Worm (Caenorhabditis elegans) whole organism, L3 larva: ENCODE data around the gene asp-16.
"Not testable (repeated sequence)": the region's sequence is repeated elsewhere in the genome, so short reads cannot be mapped to it uniquely, and the experiment has no call there.

Experiments used
- R02D3.7 ChIP-seq: fragments of 150-350 bp; optimal IDR thresholded peaks from 2 replicates; lab custom pipeline; 2014; ENCODE audit warnings: missing biosample characterization, missing genetic modification characterization
- ZK546.5 ChIP-seq: sonication (generic microtip); optimal IDR thresholded peaks from 2 replicates; lab custom pipeline; 2017; ENCODE audit warnings: missing biosample characterization, missing genetic modification characterization
- aly-2 ChIP-seq: fragments of 150-350 bp; optimal IDR thresholded peaks from 2 replicates; lab custom pipeline; 2014; ENCODE audit warnings: missing biosample characterization, missing genetic modification characterization
- ama-1 ChIP-seq: fragments of 150-350 bp; optimal IDR thresholded peaks from 2 replicates; lab custom pipeline; 2018
- ceh-16 ChIP-seq: sonication (generic microtip); optimal IDR thresholded peaks from 2 replicates; lab custom pipeline; 2017; ENCODE audit warnings: missing biosample characterization, missing genetic modification characterization
- ceh-28 ChIP-seq: fragments of 150-350 bp; optimal IDR thresholded peaks from 2 replicates; lab custom pipeline; 2014; ENCODE audit warnings: missing biosample characterization, missing genetic modification reagents, missing genetic modification characterization
- ceh-82 ChIP-seq: fragments of 150-350 bp; optimal IDR thresholded peaks from 2 replicates; lab custom pipeline; 2014; ENCODE audit warnings: missing biosample characterization, missing genetic modification characterization
- ceh-9 ChIP-seq: sonication (generic microtip); optimal IDR thresholded peaks from 2 replicates; lab custom pipeline; 2018; ENCODE audit warnings: missing biosample characterization, missing genetic modification characterization
- daf-12 ChIP-seq: fragments of 150-350 bp; optimal IDR thresholded peaks from 2 replicates; lab custom pipeline; 2014; ENCODE audit warnings: missing biosample characterization, missing genetic modification reagents, missing genetic modification characterization
- egl-27 ChIP-seq: sonication (generic microtip); optimal IDR thresholded peaks from 4 replicates; lab custom pipeline; 2017; ENCODE audit warnings: missing biosample characterization, missing genetic modification reagents, missing genetic modification characterization
- egl-5 ChIP-seq: fragments of 150-350 bp; optimal IDR thresholded peaks from 2 replicates; lab custom pipeline; 2017; ENCODE audit warnings: missing biosample characterization, missing genetic modification reagents, missing genetic modification characterization, inconsistent platforms
- elt-1 ChIP-seq: fragments of 150-350 bp; optimal IDR thresholded peaks from 2 replicates; lab custom pipeline; 2014; ENCODE audit warnings: missing biosample characterization, missing genetic modification characterization
- elt-3 ChIP-seq, 3 experiments: fragments of 150-350 bp in 1 of 3; sonication (generic microtip) in 2 of 3; optimal IDR thresholded peaks; 2 replicates in 2 of 3; 4 replicates in 1 of 3; lab custom pipeline; 2014 to 2017; ENCODE audit warnings: missing biosample characterization in 3 of 3, missing genetic modification characterization in 3 of 3
- fkh-10 ChIP-seq: sonication (generic microtip); optimal IDR thresholded peaks from 2 replicates; lab custom pipeline; 2017; ENCODE audit warnings: missing biosample characterization, missing genetic modification reagents, missing genetic modification characterization
- fos-1 ChIP-seq: fragments of 150-350 bp; optimal IDR thresholded peaks from 2 replicates; lab custom pipeline; 2014; ENCODE audit warnings: missing biosample characterization, missing genetic modification characterization
- jun-1 ChIP-seq: fragments of 150-350 bp; optimal IDR thresholded peaks from 2 replicates; lab custom pipeline; 2014; ENCODE audit warnings: missing biosample characterization, missing genetic modification reagents, missing genetic modification characterization
- lin-15B ChIP-seq: fragments of 150-350 bp; optimal IDR thresholded peaks from 2 replicates; lab custom pipeline; 2014; ENCODE audit warnings: missing biosample characterization, missing genetic modification characterization
- lin-39 ChIP-seq: fragments of 150-350 bp; optimal IDR thresholded peaks from 2 replicates; lab custom pipeline; 2018; ENCODE audit warnings: missing biosample characterization, missing genetic modification reagents, missing genetic modification characterization
- mdl-1 ChIP-seq: fragments of 150-350 bp; optimal IDR thresholded peaks from 2 replicates; lab custom pipeline; 2014; ENCODE audit warnings: missing biosample characterization, missing genetic modification characterization
- nhr-11 ChIP-seq: fragments of 150-350 bp; optimal IDR thresholded peaks from 2 replicates; lab custom pipeline; 2014; ENCODE audit warnings: missing biosample characterization, missing genetic modification characterization
- nhr-237 ChIP-seq: fragments of 150-350 bp; optimal IDR thresholded peaks from 2 replicates; lab custom pipeline; 2014; ENCODE audit warnings: missing biosample characterization, missing genetic modification characterization
- nhr-25 ChIP-seq: sonication (generic microtip); optimal IDR thresholded peaks from 2 replicates; lab custom pipeline; 2017; ENCODE audit warnings: missing biosample characterization, missing genetic modification characterization
- nhr-28 ChIP-seq: fragments of 150-350 bp; optimal IDR thresholded peaks from 2 replicates; lab custom pipeline; 2014; ENCODE audit warnings: missing biosample characterization, missing genetic modification characterization
- nhr-43 ChIP-seq: sonication (generic microtip); optimal IDR thresholded peaks from 2 replicates; lab custom pipeline; 2016; ENCODE audit warnings: mild to moderate bottlenecking, missing genetic modification characterization, missing compliant biosample characterization; ENCODE audit not compliant: poor library complexity, severe bottlenecking
- nhr-67 ChIP-seq: fragments of 150-350 bp; optimal IDR thresholded peaks from 2 replicates; lab custom pipeline; 2014; ENCODE audit warnings: missing biosample characterization, missing genetic modification characterization
- nhr-76 ChIP-seq: fragments of 150-350 bp; sonication (generic microtip); optimal IDR thresholded peaks from 5 replicates; lab custom pipeline; 2014; ENCODE audit warnings: missing biosample characterization, missing genetic modification characterization
- nhr-77 ChIP-seq: fragments of 150-350 bp; optimal IDR thresholded peaks from 2 replicates; lab custom pipeline; 2014; ENCODE audit warnings: missing biosample characterization, missing genetic modification characterization
- pha-4 ChIP-seq: fragments of 150-350 bp; optimal IDR thresholded peaks from 2 replicates; lab custom pipeline; 2014; ENCODE audit warnings: missing biosample characterization, missing genetic modification reagents, missing genetic modification characterization
- pqm-1 ChIP-seq: fragments of 150-350 bp; optimal IDR thresholded peaks from 2 replicates; lab custom pipeline; 2017; ENCODE audit warnings: missing biosample characterization, missing genetic modification characterization, inconsistent platforms
- skn-1 ChIP-seq: fragments of 150-350 bp; optimal IDR thresholded peaks from 2 replicates; lab custom pipeline; 2014; ENCODE audit warnings: missing biosample characterization, missing genetic modification characterization
- snpc-4 ChIP-seq: fragments of 150-350 bp; optimal IDR thresholded peaks from 2 replicates; lab custom pipeline; 2014; ENCODE audit warnings: missing biosample characterization, missing genetic modification characterization
- unc-39 ChIP-seq: sonication (generic microtip); optimal IDR thresholded peaks from 4 replicates; lab custom pipeline; 2017; ENCODE audit warnings: missing biosample characterization, missing genetic modification characterization
- unc-62 ChIP-seq: fragments of 150-350 bp; sonication (generic microtip); optimal IDR thresholded peaks from 4 replicates; lab custom pipeline; 2014; ENCODE audit warnings: missing biosample characterization, missing genetic modification reagents, missing genetic modification characterization
- zag-1 ChIP-seq: fragments of 150-350 bp; optimal IDR thresholded peaks from 2 replicates; lab custom pipeline; 2014; ENCODE audit warnings: missing biosample characterization, missing genetic modification characterization
- ztf-4 ChIP-seq: fragments of 150-350 bp; optimal IDR thresholded peaks from 2 replicates; lab custom pipeline; 2014; ENCODE audit warnings: missing biosample characterization, missing genetic modification characterization

asp-16 gene

ce11 chrV:19019239-19019638 lies 23.2 kb downstream of the asp-16 start:
- TF ChIP-seq lin-15B (tag; lab: Kevin White, UChicago) (no peak), ceh-28 (peak; percentile 85), lin-39 (tag; lab: Kevin White, UChicago) (no peak), ama-1 (lab: Kevin White, UChicago) (no peak), ZK546.5 (tag; lab: Kevin White, UChicago) (no peak), zag-1 (tag; lab: Kevin White, UChicago) (no peak), R02D3.7 (tag; lab: Kevin White, UChicago) (no peak), skn-1 (tag; lab: Kevin White, UChicago) (no peak)
- TF ChIP-seq, all 47 proteins: peak for 1

- TF ChIP-seq ceh-28, result peak; percentile 70
- TF ChIP-seq, all 47 proteins: peak for 1; not testable (repeated sequence) for 46
These were observed 27.5 kb downstream of the asp-16 start for ce11 chrV:19014940-19015339.

- not testable (repeated sequence) for TF ChIP-seq nhr-67, elt-1, ceh-82 (tag; lab: Kevin White, UChicago)
These were observed 28.1 kb downstream of the asp-16 start, which contains the start of gene Y39B6A.30 for ce11 chrV:19014273-19014672. Gene Y39B6A.30 (plus strand): TSS chrV:19014573.

- TF ChIP-seq egl-27 (tag; lab: Kevin White, UChicago) (no peak), ztf-4 (tag; lab: Kevin White, UChicago) (no peak), nhr-28 (tag; lab: Kevin White, UChicago) (no peak), ceh-28 (no peak), nhr-25 (tag; lab: Kevin White, UChicago) (no peak), daf-12 (tag; lab: Kevin White, UChicago) (no peak), nhr-43 (tag; lab: Kevin White, UChicago) (no peak), ceh-16 (no peak), jun-1 (tag; lab: Kevin White, UChicago) (no peak), nhr-11 (tag; lab: Kevin White, UChicago) (no peak), unc-39 (tag; lab: Kevin White, UChicago) (no peak), nhr-77 (tag; lab: Kevin White, UChicago) (no peak), mdl-1 (tag; lab: Kevin White, UChicago) (no peak)
These were observed 29.2 kb downstream of the asp-16 start for ce11 chrV:19013215-19013614.

ce11 chrV:19010405-19010804 lies 32.0 kb downstream of the asp-16 start:
- no peak for TF ChIP-seq ztf-4 (tag; lab: Kevin White, UChicago)
- TF ChIP-seq ceh-28, result peak; percentile 92
- TF ChIP-seq, all 47 proteins: peak for 1

- TF ChIP-seq aly-2 (tag; lab: Kevin White, UChicago), result no peak
- TF ChIP-seq snpc-4 (tag; lab: Kevin White, UChicago), result no peak
- no peak for TF ChIP-seq elt-3 (tag; optimal IDR thresholded peaks at IDR 0.05; lab: Kevin White, UChicago)
- TF ChIP-seq egl-5 (tag; lab: Kevin White, UChicago), result no peak
- no peak for TF ChIP-seq ceh-9
- TF ChIP-seq unc-62, result no peak
- no peak for TF ChIP-seq pqm-1 (tag; lab: Kevin White, UChicago)
- TF ChIP-seq fos-1 (tag; lab: Kevin White, UChicago), result no peak
- TF ChIP-seq nhr-237 (tag; lab: Kevin White, UChicago), result no peak
- TF ChIP-seq fkh-10 (GFP tag; lab: Kevin White, UChicago), result no peak
- TF ChIP-seq ZK546.5 (tag; lab: Kevin White, UChicago), result no peak
- TF ChIP-seq pha-4 (tag; lab: Kevin White, UChicago), result no peak
- no peak for TF ChIP-seq nhr-76
These were observed 40.7 kb downstream of the asp-16 start, which contains the start of gene Y39B6A.33 for ce11 chrV:19001656-19002055. Gene Y39B6A.33 (plus strand): TSS chrV:19001956.
